Fruit fly (Drosophila melanogaster) whole organism, embryonic: Measurements from ENCODE around the gene CG12691.

Experiments used
- Abd-B ChIP-seq: fragments of 200-800 bp; sonication (Bioruptor generic); optimal IDR thresholded peaks from 2 replicates; lab custom pipeline; 2018; ENCODE audit warnings: missing biosample characterization, mild to moderate bottlenecking, missing genetic modification characterization, moderate library complexity
- Antp ChIP-seq: fragments of 200-800 bp; sonication (Bioruptor generic); optimal IDR thresholded peaks from 3 replicates; lab custom pipeline; 2016; ENCODE audit warnings: missing biosample characterization, missing genetic modification characterization
- CG11504 ChIP-seq: fragments of 200-800 bp; sonication (Bioruptor generic); optimal IDR thresholded peaks from 3 replicates; lab custom pipeline; 2019; ENCODE audit warnings: missing biosample characterization, mild to moderate bottlenecking, missing genetic modification characterization, moderate library complexity
- CG12391 ChIP-seq: fragments of 200-800 bp; sonication (Bioruptor generic); optimal IDR thresholded peaks from 3 replicates; lab custom pipeline; 2018; ENCODE audit warnings: missing biosample characterization, mild to moderate bottlenecking, missing genetic modification characterization, moderate library complexity
- CG1603 ChIP-seq: fragments of 200-800 bp; sonication (Bioruptor generic); optimal IDR thresholded peaks from 2 replicates; lab custom pipeline; 2019; ENCODE audit warnings: missing biosample characterization, mild to moderate bottlenecking, missing genetic modification characterization, moderate library complexity
- CG1792 ChIP-seq: fragments of 200-800 bp; sonication (Bioruptor generic); optimal IDR thresholded peaks from 2 replicates; lab custom pipeline; 2016; ENCODE audit warnings: missing biosample characterization, missing genetic modification characterization
- CG18599 ChIP-seq: fragments of 200-800 bp; sonication (Bioruptor generic); optimal IDR thresholded peaks from 3 replicates; lab custom pipeline; 2017; ENCODE audit warnings: missing biosample characterization, missing genetic modification characterization, mild to moderate bottlenecking, moderate library complexity, missing genetic modification reagents
- CG2678 ChIP-seq: fragments of 200-800 bp; sonication (Bioruptor generic); optimal IDR thresholded peaks from 3 replicates; lab custom pipeline; 2019; ENCODE audit warnings: missing biosample characterization, mild to moderate bottlenecking, missing genetic modification characterization, moderate library complexity
- CG30403 ChIP-seq: fragments of 200-800 bp; sonication (Bioruptor generic); optimal IDR thresholded peaks from 3 replicates; lab custom pipeline; 2016; ENCODE audit warnings: missing biosample characterization, missing genetic modification characterization
- CG30431 ChIP-seq: fragments of 200-800 bp; sonication (Bioruptor generic); optimal IDR thresholded peaks from 2 replicates; lab custom pipeline; 2017; ENCODE audit warnings: missing biosample characterization, missing genetic modification characterization
- CG3281 ChIP-seq: fragments of 200-800 bp; sonication (Bioruptor generic); optimal IDR thresholded peaks from 3 replicates; lab custom pipeline; 2017; ENCODE audit warnings: missing biosample characterization, mild to moderate bottlenecking, missing genetic modification characterization
- CG6175 ChIP-seq: fragments of 200-800 bp; sonication (Bioruptor generic); IDR thresholded peaks from 3 replicates; pipeline ENCODE4 v1.3.6; 2022; ENCODE audit warnings: missing biosample characterization, missing genetic modification characterization
- CG6254 ChIP-seq: fragments of 200-800 bp; sonication (Bioruptor generic); optimal IDR thresholded peaks from 3 replicates; lab custom pipeline; 2017; ENCODE audit warnings: mild to moderate bottlenecking, missing biosample characterization, missing genetic modification reagents, missing genetic modification characterization
- CG6813 ChIP-seq: fragments of 200-800 bp; sonication (Bioruptor generic); optimal IDR thresholded peaks from 2 replicates; lab custom pipeline; 2017; ENCODE audit warnings: missing biosample characterization, missing genetic modification characterization, mild to moderate bottlenecking, moderate library complexity, missing genetic modification reagents
- CG7839 ChIP-seq: fragments of 200-800 bp; sonication (Bioruptor generic); optimal IDR thresholded peaks from 3 replicates; lab custom pipeline; 2018; ENCODE audit warnings: missing biosample characterization, mild to moderate bottlenecking, missing genetic modification characterization, moderate library complexity
- CG8290 ChIP-seq, 3 experiments: fragments of 200-800 bp; sonication (Bioruptor generic); optimal IDR thresholded peaks; 2 replicates each; lab custom pipeline; 2016 to 2019; ENCODE audit warnings: missing biosample characterization in 3 of 3, missing genetic modification characterization in 3 of 3, mild to moderate bottlenecking in 2 of 3, moderate library complexity in 1 of 3
- Drgx ChIP-seq: fragments of 200-800 bp; sonication (Bioruptor generic); IDR thresholded peaks from 2 replicates; pipeline ENCODE4 v1.3.6; 2022; ENCODE audit warnings: missing biosample characterization, missing genetic modification characterization
- Gug ChIP-seq: fragments of 200-800 bp; sonication (Bioruptor generic); IDR thresholded peaks from 4 replicates; pipeline ENCODE4 v1.3.6; 2022; ENCODE audit warnings: missing biosample characterization, missing genetic modification characterization
- Hr51 ChIP-seq, 2 experiments: fragments of 200-800 bp; sonication (Bioruptor generic); optimal IDR thresholded peaks; 2 replicates in 1 of 2; 3 replicates in 1 of 2; lab custom pipeline; 2016 to 2018; ENCODE audit warnings: missing biosample characterization in 2 of 2, missing genetic modification characterization in 2 of 2, mild to moderate bottlenecking in 1 of 2, moderate library complexity in 1 of 2
- Med ChIP-seq: fragments of 200-800 bp; sonication (Bioruptor generic); peaks from one replicate; lab custom pipeline; 2016; ENCODE audit warnings: missing biosample characterization, missing genetic modification characterization, mild to moderate bottlenecking, inconsistent platforms, moderate library complexity
- Ptx1 ChIP-seq: fragments of 200-800 bp; sonication (Bioruptor generic); IDR thresholded peaks from 2 replicates; pipeline ENCODE4 v1.3.6; 2022; ENCODE audit warnings: missing biosample characterization, missing genetic modification characterization
- Sox102F ChIP-seq: fragments of 200-800 bp; sonication (Bioruptor generic); optimal IDR thresholded peaks from 2 replicates; lab custom pipeline; 2018; ENCODE audit warnings: missing biosample characterization, mild to moderate bottlenecking, missing genetic modification characterization, moderate library complexity
- abd-A ChIP-seq: fragments of 200-800 bp; sonication (Bioruptor generic); optimal IDR thresholded peaks from 3 replicates; lab custom pipeline; 2019; ENCODE audit warnings: missing biosample characterization, mild to moderate bottlenecking, missing genetic modification characterization, moderate library complexity
- bab2 ChIP-seq: fragments of 200-800 bp; sonication (Bioruptor generic); optimal IDR thresholded peaks from 2 replicates; lab custom pipeline; 2016; ENCODE audit warnings: missing biosample characterization, missing genetic modification characterization
- bsh ChIP-seq, 2 experiments: fragments of 200-800 bp; sonication (Bioruptor generic); optimal IDR thresholded peaks; 2 replicates each; lab custom pipeline; 2017 to 2018; ENCODE audit warnings: mild to moderate bottlenecking in 2 of 2, missing biosample characterization in 2 of 2, missing genetic modification characterization in 2 of 2, moderate library complexity in 1 of 2
- cato ChIP-seq: fragments of 200-800 bp; sonication (Bioruptor generic); optimal IDR thresholded peaks from 2 replicates; lab custom pipeline; 2016; ENCODE audit warnings: missing biosample characterization, missing genetic modification characterization, borderline replicate concordance
- chif ChIP-seq, 2 experiments: fragments of 200-800 bp; sonication (Bioruptor generic); optimal IDR thresholded peaks; 3 replicates each; lab custom pipeline; 2016; ENCODE audit warnings: missing biosample characterization in 2 of 2, missing genetic modification characterization in 2 of 2
- cwo ChIP-seq: fragments of 200-800 bp; sonication (Bioruptor generic); optimal IDR thresholded peaks from 3 replicates; lab custom pipeline; 2017; ENCODE audit warnings: missing biosample characterization, missing genetic modification characterization, mild to moderate bottlenecking, moderate library complexity, missing genetic modification reagents
- disco-r ChIP-seq: fragments of 200-800 bp; sonication (Bioruptor generic); optimal IDR thresholded peaks from 2 replicates; lab custom pipeline; 2016; ENCODE audit warnings: missing biosample characterization, missing genetic modification characterization
- dmrt99B ChIP-seq: fragments of 200-800 bp; sonication (Bioruptor generic); optimal IDR thresholded peaks from 2 replicates; lab custom pipeline; 2018; ENCODE audit warnings: missing biosample characterization, mild to moderate bottlenecking, missing genetic modification characterization, moderate library complexity
- gem ChIP-seq: fragments of 200-800 bp; sonication (Bioruptor generic); optimal IDR thresholded peaks from 2 replicates; lab custom pipeline; 2019; ENCODE audit warnings: missing biosample characterization, mild to moderate bottlenecking, missing genetic modification characterization, moderate library complexity
- gsb-n ChIP-seq: fragments of 200-800 bp; sonication (Bioruptor generic); optimal IDR thresholded peaks from 3 replicates; lab custom pipeline; 2018; ENCODE audit warnings: missing biosample characterization, mild to moderate bottlenecking, missing genetic modification characterization
- gt ChIP-seq: fragments of 200-800 bp; sonication (Bioruptor generic); IDR thresholded peaks from 2 replicates; pipeline ENCODE4 v1.3.6; 2022; ENCODE audit warnings: missing biosample characterization, missing genetic modification characterization
- jing ChIP-seq: fragments of 200-800 bp; sonication (Bioruptor generic); optimal IDR thresholded peaks from 2 replicates; lab custom pipeline; 2018; ENCODE audit warnings: missing biosample characterization, mild to moderate bottlenecking, missing genetic modification characterization
- kah ChIP-seq: fragments of 200-800 bp; sonication (Bioruptor generic); optimal IDR thresholded peaks from 2 replicates; lab custom pipeline; 2018; ENCODE audit warnings: missing biosample characterization, mild to moderate bottlenecking, missing genetic modification characterization
- lab ChIP-seq: fragments of 200-800 bp; sonication (Bioruptor generic); optimal IDR thresholded peaks from 3 replicates; lab custom pipeline; 2017; ENCODE audit warnings: missing biosample characterization, missing genetic modification characterization, mild to moderate bottlenecking, moderate library complexity, missing genetic modification reagents
- prd ChIP-seq, 3 experiments: fragments of >200 bp in 2 of 3; fragments of 200-800 bp in 1 of 3; sonication (Bioruptor generic) in 1 of 3; optimal IDR thresholded peaks in 2 of 3; IDR thresholded peaks in 1 of 3; 2 replicates in 2 of 3; 3 replicates in 1 of 3; pipeline versions ENCODE4 v1.3.6 to Lab custom; 2017 to 2022; ENCODE audit warnings: missing biosample characterization in 1 of 3, missing genetic modification characterization in 1 of 3
- row ChIP-seq: fragments of 200-800 bp; sonication (Bioruptor generic); IDR thresholded peaks from 3 replicates; pipeline ENCODE4 v1.3.6; 2022; ENCODE audit warnings: missing biosample characterization, missing genetic modification characterization
- sens ChIP-seq: fragments of 200-800 bp; sonication (Bioruptor generic); peaks from one replicate; lab custom pipeline; 2016; ENCODE audit warnings: missing biosample characterization, missing genetic modification characterization
- sob ChIP-seq: fragments of 200-800 bp; sonication (Bioruptor generic); IDR thresholded peaks from 2 replicates; pipeline ENCODE4 v1.3.6; 2022; ENCODE audit warnings: missing biosample characterization, missing genetic modification characterization
- unpg ChIP-seq: fragments of 200-800 bp; sonication (Bioruptor generic); optimal IDR thresholded peaks from 3 replicates; lab custom pipeline; 2018; ENCODE audit warnings: missing biosample characterization, mild to moderate bottlenecking, missing genetic modification characterization, moderate library complexity

Gene CG12691

DNA sequence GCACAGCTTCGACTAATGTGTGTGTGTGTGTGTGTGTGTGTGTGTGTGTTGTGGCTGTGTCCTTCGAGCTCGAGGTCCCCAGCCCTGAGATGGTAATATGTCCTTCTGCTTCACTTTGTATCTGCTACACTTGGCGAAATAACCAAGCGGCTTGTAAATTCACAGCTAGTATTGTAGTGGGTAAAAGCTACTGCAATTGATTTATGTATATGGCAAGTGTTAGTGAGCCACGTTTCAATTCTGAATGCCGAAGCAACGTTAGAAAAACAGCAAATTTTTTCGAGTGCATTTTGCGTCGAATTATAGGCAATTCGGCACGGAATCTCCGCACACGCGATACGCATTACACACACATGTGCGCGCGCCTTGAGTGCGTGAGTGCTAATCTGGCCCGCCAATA lies 3.2 kb upstream of the CG12691 start (continued):
- TF ChIP-seq CG30403 (GFP tag; lab: Kevin White, UChicago) (peak; percentile 44), prd (optimal IDR thresholded peaks at IDR 0.05; lab: Kevin White, UChicago) (no peak), prd (GFP tag; IDR thresholded peaks at IDR 0.05; lab: Robert Waterston, UW) (peak; percentile 76), sens (GFP tag; lab: Kevin White, UChicago) (peak; percentile 87), CG8290 (GFP tag; optimal IDR thresholded peaks at IDR 0.05; lab: Kevin White, UChicago) (no peak), CG8290 (tag; optimal IDR thresholded peaks at IDR 0.05; lab: Kevin White, UChicago) (peak in 1 of 2 experiments; percentile 88), cwo (GFP tag; lab: Kevin White, UChicago) (peak; percentile 57), CG11504 (tag; lab: Kevin White, UChicago) (peak; percentile 66), CG3281 (GFP tag; lab: Kevin White, UChicago) (peak; percentile 58), Abd-B (GFP tag; lab: Kevin White, UChicago) (peak; percentile 26), unpg (GFP tag; lab: Kevin White, UChicago) (peak; percentile 53), gsb-n (peak; percentile 64), gt (GFP tag; lab: Robert Waterston, UW) (no peak), CG12391 (tag; lab: Kevin White, UChicago) (peak; percentile 41), abd-A (tag; lab: Kevin White, UChicago) (peak; percentile 57), CG6813 (no peak), Hr51 (GFP tag; optimal IDR thresholded peaks at IDR 0.05; lab: Kevin White, UChicago) (peak in 1 of 2 experiments; percentile 38), lab (GFP tag; lab: Kevin White, UChicago) (peak; percentile 74), disco-r (GFP tag; lab: Kevin White, UChicago) (no peak), chif (GFP tag; optimal IDR thresholded peaks at IDR 0.05; lab: Kevin White, UChicago) (peak in 1 of 2 experiments; percentile 47), Gug (GFP tag; lab: Robert Waterston, UW) (peak; percentile 48; the same call in 2 of the 4 replicates), jing (GFP tag; lab: Kevin White, UChicago) (peak; percentile 44), CG1792 (no peak), sob (GFP tag; lab: Robert Waterston, UW) (0 out of 2 replicates have a peak, but pooled peaks have one; percentile 49), CG6175 (GFP tag; lab: Robert Waterston, UW) (0 out of 3 replicates have a peak, but pooled peaks have one; percentile 27), CG6254 (GFP tag; lab: Kevin White, UChicago) (no peak), kah (no peak), CG30431 (GFP tag; lab: Kevin White, UChicago) (peak; percentile 41)
- TF ChIP-seq, all 482 proteins: peak for 189

DNA sequence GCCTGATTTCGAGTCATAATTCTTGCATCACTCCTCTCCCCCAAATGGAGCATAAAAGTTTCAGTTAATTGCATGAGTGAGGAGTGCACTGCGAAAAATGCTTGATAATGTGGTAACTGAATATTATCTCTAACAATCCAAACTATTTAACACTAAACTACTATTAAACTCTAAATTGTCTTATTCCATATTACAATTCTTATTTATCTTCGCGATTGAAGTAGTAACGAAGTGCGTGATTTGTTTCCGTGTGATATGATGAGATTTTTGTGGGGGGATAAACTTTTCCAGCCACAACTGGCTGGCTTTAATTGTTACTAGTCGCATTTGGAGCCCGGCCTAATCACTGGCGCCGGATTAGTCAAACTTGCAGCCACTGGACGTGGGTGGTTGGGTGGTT lies 1.6 kb upstream of the CG12691 start:
- TF ChIP-seq sens (GFP tag; lab: Kevin White, UChicago) (peak; percentile 60), Ptx1 (GFP tag; lab: Robert Waterston, UW) (0 out of 2 replicates have a peak, but pooled peaks have one; percentile 23), CG11504 (tag; lab: Kevin White, UChicago) (peak; percentile 22), CG8290 (GFP tag; optimal IDR thresholded peaks at IDR 0.05; lab: Kevin White, UChicago) (no peak), CG8290 (tag; optimal IDR thresholded peaks at IDR 0.05; lab: Kevin White, UChicago) (peak in 1 of 2 experiments; percentile 25), Med (GFP tag; lab: Kevin White, UChicago) (peak; percentile 61), dmrt99B (peak; percentile 38), CG2678 (tag; lab: Kevin White, UChicago) (peak; percentile 5), unpg (GFP tag; lab: Kevin White, UChicago) (peak; percentile 12), CG18599 (GFP tag; lab: Kevin White, UChicago) (peak; percentile 8), row (peak; percentile 37), CG1603 (tag; lab: Kevin White, UChicago) (peak; percentile 34), CG7839 (tag; lab: Kevin White, UChicago) (peak; percentile 4), cato (no peak), Sox102F (GFP tag; lab: Kevin White, UChicago) (peak; percentile 19), bsh (GFP tag; optimal IDR thresholded peaks at IDR 0.05; lab: Kevin White, UChicago) (no peak), Hr51 (GFP tag; optimal IDR thresholded peaks at IDR 0.05; lab: Kevin White, UChicago) (peak in 1 of 2 experiments; percentile 30), bab2 (GFP tag; lab: Kevin White, UChicago) (no peak), Drgx (GFP tag; lab: Robert Waterston, UW) (peak; percentile 70; the same call in 1 of the 2 replicates), gem (tag; lab: Kevin White, UChicago) (peak; percentile 39), Antp (GFP tag; lab: Kevin White, UChicago) (no peak)
